Fruit fly (Drosophila melanogaster) whole organism, embryonic: ENCODE results near the gene mRpL55.

Experiments
- Antp ChIP-seq: fragments of 200-800 bp; sonication (Bioruptor generic); optimal IDR thresholded peaks from 3 replicates; lab custom pipeline; 2016; ENCODE audit warnings: missing biosample characterization, missing genetic modification characterization
- BEAF-32 ChIP-seq: fragments of 200-800 bp; sonication (Bioruptor generic); optimal IDR thresholded peaks from 3 replicates; lab custom pipeline; 2017; ENCODE audit warnings: missing biosample characterization, missing genetic modification characterization, mild to moderate bottlenecking, moderate library complexity, missing genetic modification reagents
- CG10431 ChIP-seq: fragments of 200-800 bp; sonication (Bioruptor generic); optimal IDR thresholded peaks from 3 replicates; lab custom pipeline; 2018; ENCODE audit warnings: missing biosample characterization, mild to moderate bottlenecking, missing genetic modification characterization
- CG11093 ChIP-seq: fragments of 200-800 bp; sonication (Bioruptor generic); IDR thresholded peaks from 3 replicates; pipeline ENCODE4 v1.3.6; 2022; ENCODE audit warnings: missing biosample characterization, missing genetic modification characterization
- CG15514 ChIP-seq: fragments of 200-800 bp; sonication (Bioruptor generic); optimal IDR thresholded peaks from 3 replicates; lab custom pipeline; 2017; ENCODE audit warnings: missing biosample characterization, missing genetic modification characterization, mild to moderate bottlenecking, moderate library complexity, missing genetic modification reagents
- CG16813 ChIP-seq: fragments of 200-800 bp; sonication (Bioruptor generic); IDR thresholded peaks from 3 replicates; pipeline ENCODE4 v1.3.6; 2022; ENCODE audit warnings: missing biosample characterization, missing genetic modification characterization; ENCODE audit not compliant: partially characterized antibody
- CG1792 ChIP-seq: fragments of 200-800 bp; sonication (Bioruptor generic); optimal IDR thresholded peaks from 2 replicates; lab custom pipeline; 2016; ENCODE audit warnings: missing biosample characterization, missing genetic modification characterization
- CG1832 ChIP-seq: fragments of 200-800 bp; sonication (Bioruptor generic); optimal IDR thresholded peaks from 2 replicates; lab custom pipeline; 2017; ENCODE audit warnings: missing biosample characterization, mild to moderate bottlenecking, missing genetic modification characterization, inconsistent platforms
- CG2199 ChIP-seq: fragments of 200-800 bp; sonication (Bioruptor generic); IDR thresholded peaks from 3 replicates; pipeline ENCODE4 v1.3.6; 2022; ENCODE audit warnings: missing biosample characterization, missing genetic modification characterization
- CG31365 ChIP-seq: fragments of 200-800 bp; sonication (Bioruptor generic); optimal IDR thresholded peaks from 2 replicates; lab custom pipeline; 2018; ENCODE audit warnings: missing biosample characterization, mild to moderate bottlenecking, missing genetic modification characterization
- CG42726 ChIP-seq: fragments of 200-800 bp; sonication (Bioruptor generic); IDR thresholded peaks from 2 replicates; pipeline ENCODE4 v1.3.6; 2022; ENCODE audit warnings: missing biosample characterization, missing genetic modification characterization; ENCODE audit not compliant: partially characterized antibody
- CG5245 ChIP-seq: fragments of 200-800 bp; sonication (Bioruptor generic); optimal IDR thresholded peaks from 3 replicates; lab custom pipeline; 2016; ENCODE audit warnings: missing biosample characterization, missing genetic modification characterization
- CG7839 ChIP-seq: fragments of 200-800 bp; sonication (Bioruptor generic); optimal IDR thresholded peaks from 3 replicates; lab custom pipeline; 2018; ENCODE audit warnings: missing biosample characterization, mild to moderate bottlenecking, missing genetic modification characterization, moderate library complexity
- CG8765 ChIP-seq: fragments of 200-800 bp; sonication (Bioruptor generic); IDR thresholded peaks from 2 replicates; pipeline ENCODE4 v1.3.6; 2022; ENCODE audit warnings: missing biosample characterization, missing genetic modification characterization
- CHES-1-like ChIP-seq: fragments of 200-800 bp; sonication (Bioruptor generic); optimal IDR thresholded peaks from 2 replicates; lab custom pipeline; 2016; ENCODE audit warnings: missing biosample characterization, missing genetic modification characterization
- Deaf1 ChIP-seq: fragments of 200-800 bp; optimal IDR thresholded peaks from 3 replicates; lab custom pipeline; 2019; ENCODE audit warnings: missing biosample characterization, mild to moderate bottlenecking, missing genetic modification characterization, moderate library complexity
- Dek ChIP-seq: fragments of 200-800 bp; sonication (Bioruptor generic); optimal IDR thresholded peaks from 3 replicates; lab custom pipeline; 2019; ENCODE audit warnings: missing biosample characterization, mild to moderate bottlenecking, missing genetic modification characterization, moderate library complexity
- Dip2 ChIP-seq: fragments of 200-800 bp; sonication (Bioruptor generic); IDR thresholded peaks from 2 replicates; pipeline ENCODE4 v1.3.6; 2022; ENCODE audit warnings: missing biosample characterization, missing genetic modification characterization
- Dref ChIP-seq: fragments of 200-800 bp; sonication (Bioruptor generic); IDR thresholded peaks from 2 replicates; pipeline ENCODE4 v1.3.6; 2022; ENCODE audit warnings: missing biosample characterization, missing genetic modification characterization
- Drgx ChIP-seq: fragments of 200-800 bp; sonication (Bioruptor generic); IDR thresholded peaks from 2 replicates; pipeline ENCODE4 v1.3.6; 2022; ENCODE audit warnings: missing biosample characterization, missing genetic modification characterization
- Eip74EF ChIP-seq, 2 experiments: fragments of 200-800 bp in 1 of 2; fragments of >200 bp in 1 of 2; sonication (Bioruptor generic) in 1 of 2; optimal IDR thresholded peaks; 2 replicates each; lab custom pipeline; 2017 to 2019; ENCODE audit warnings: missing biosample characterization in 2 of 2, missing genetic modification characterization in 2 of 2, mild to moderate bottlenecking in 1 of 2, moderate library complexity in 1 of 2
- Fer1 ChIP-seq: fragments of 200-800 bp; sonication (Bioruptor generic); optimal IDR thresholded peaks from 2 replicates; lab custom pipeline; 2017; ENCODE audit warnings: missing biosample characterization, mild to moderate bottlenecking, missing genetic modification characterization
- Opbp ChIP-seq: fragments of 200-800 bp; sonication (Bioruptor generic); IDR thresholded peaks from 3 replicates; pipeline ENCODE4 v1.3.6; 2022; ENCODE audit warnings: missing biosample characterization, missing genetic modification characterization; ENCODE audit not compliant: partially characterized antibody
- Pdp1 ChIP-seq, 2 experiments: fragments of 200-800 bp; sonication (Bioruptor generic); optimal IDR thresholded peaks; 3 replicates each; lab custom pipeline; 2016; ENCODE audit warnings: missing biosample characterization in 2 of 2, missing genetic modification characterization in 2 of 2, mild to moderate bottlenecking in 1 of 2, moderate library complexity in 1 of 2
- Rfx ChIP-seq: fragments of 200-800 bp; sonication (Bioruptor generic); IDR thresholded peaks from 2 replicates; pipeline ENCODE4 v1.3.6; 2022; ENCODE audit warnings: missing biosample characterization, missing genetic modification characterization
- Scr ChIP-seq: fragments of 200-800 bp; sonication (Bioruptor generic); IDR thresholded peaks from 2 replicates; pipeline ENCODE4 v1.3.6; 2022; ENCODE audit warnings: missing biosample characterization, missing genetic modification characterization; ENCODE audit not compliant: partially characterized antibody
- Vsx1 ChIP-seq: fragments of 200-800 bp; sonication (Bioruptor generic); optimal IDR thresholded peaks from 2 replicates; lab custom pipeline; 2017; ENCODE audit warnings: missing biosample characterization, mild to moderate bottlenecking, missing genetic modification characterization, missing genetic modification reagents
- amos ChIP-seq: fragments of 200-800 bp; sonication (Bioruptor generic); IDR thresholded peaks from 2 replicates; pipeline ENCODE4 v1.3.6; 2022; ENCODE audit warnings: missing biosample characterization, missing genetic modification characterization; ENCODE audit not compliant: partially characterized antibody
- ato ChIP-seq: fragments of 200-800 bp; sonication (Bioruptor generic); IDR thresholded peaks from 2 replicates; pipeline ENCODE4 v1.3.6; 2022; ENCODE audit warnings: missing biosample characterization, missing genetic modification characterization; ENCODE audit not compliant: partially characterized antibody
- cad ChIP-seq: fragments of >200 bp; optimal IDR thresholded peaks from 2 replicates; lab custom pipeline; 2017; ENCODE audit warnings: missing biosample characterization, missing genetic modification characterization
- ci ChIP-seq: fragments of 200-800 bp; sonication (Bioruptor generic); IDR thresholded peaks from 3 replicates; pipeline ENCODE4 v1.3.6; 2022; ENCODE audit warnings: missing biosample characterization, missing genetic modification characterization
- danr ChIP-seq: fragments of 200-800 bp; sonication (Bioruptor generic); IDR thresholded peaks from 2 replicates; pipeline ENCODE4 v1.3.6; 2022; ENCODE audit warnings: missing biosample characterization, missing genetic modification characterization
- dimm ChIP-seq: fragments of 200-800 bp; sonication (Bioruptor generic); IDR thresholded peaks from 2 replicates; pipeline ENCODE4 v1.3.6; 2022; ENCODE audit warnings: missing biosample characterization, missing genetic modification characterization
- ewg ChIP-seq: fragments of 200-800 bp; sonication (Bioruptor generic); optimal IDR thresholded peaks from 3 replicates; lab custom pipeline; 2017; ENCODE audit warnings: mild to moderate bottlenecking, missing biosample characterization, missing genetic modification reagents, missing genetic modification characterization
- gfzf ChIP-seq: fragments of 200-800 bp; sonication (Bioruptor generic); optimal IDR thresholded peaks from 2 replicates; lab custom pipeline; 2016; ENCODE audit warnings: missing biosample characterization, mild to moderate bottlenecking, missing genetic modification characterization, moderate library complexity
- gro ChIP-seq: fragments of 200-800 bp; sonication (Bioruptor generic); optimal IDR thresholded peaks from 2 replicates; lab custom pipeline; 2016; ENCODE audit warnings: missing biosample characterization, missing genetic modification characterization
- insv ChIP-seq, 2 experiments: fragments of 200-800 bp; sonication (Bioruptor generic); optimal IDR thresholded peaks; 3 replicates each; lab custom pipeline; 2016 to 2018; ENCODE audit warnings: missing biosample characterization in 2 of 2, missing genetic modification characterization in 2 of 2
- kni ChIP-seq: fragments of 200-800 bp; sonication (Bioruptor generic); optimal IDR thresholded peaks from 3 replicates; lab custom pipeline; 2017; ENCODE audit warnings: mild to moderate bottlenecking, missing biosample characterization, missing genetic modification reagents, missing genetic modification characterization
- nerfin-1 ChIP-seq: fragments of 200-800 bp; sonication (Bioruptor generic); optimal IDR thresholded peaks from 3 replicates; lab custom pipeline; 2019; ENCODE audit warnings: missing biosample characterization, mild to moderate bottlenecking, missing genetic modification characterization, moderate library complexity
- nerfin-2 ChIP-seq: fragments of 200-800 bp; sonication (Bioruptor generic); IDR thresholded peaks from 2 replicates; pipeline ENCODE4 v1.3.6; 2022; ENCODE audit warnings: missing biosample characterization, missing genetic modification characterization; ENCODE audit not compliant: partially characterized antibody
- p53 ChIP-seq: fragments of 200-800 bp; sonication (Bioruptor generic); optimal IDR thresholded peaks from 2 replicates; lab custom pipeline; 2016; ENCODE audit warnings: missing biosample characterization, missing genetic modification characterization
- row ChIP-seq: fragments of 200-800 bp; sonication (Bioruptor generic); IDR thresholded peaks from 3 replicates; pipeline ENCODE4 v1.3.6; 2022; ENCODE audit warnings: missing biosample characterization, missing genetic modification characterization
- sna ChIP-seq: fragments of 200-800 bp; sonication (Bioruptor generic); IDR thresholded peaks from 2 replicates; pipeline ENCODE4 v1.3.6; 2022; ENCODE audit warnings: missing biosample characterization, missing genetic modification characterization; ENCODE audit not compliant: partially characterized antibody
- twi ChIP-seq: fragments of 200-800 bp; optimal IDR thresholded peaks from 2 replicates; lab custom pipeline; 2019; ENCODE audit warnings: missing biosample characterization, mild to moderate bottlenecking, missing genetic modification characterization, moderate library complexity
- unc-4 ChIP-seq: fragments of 200-800 bp; sonication (Bioruptor generic); IDR thresholded peaks from 2 replicates; pipeline ENCODE4 v1.3.6; 2022; ENCODE audit warnings: missing biosample characterization, missing genetic modification characterization; ENCODE audit not compliant: partially characterized antibody
- usp ChIP-seq: fragments of >200 bp; optimal IDR thresholded peaks from 2 replicates; lab custom pipeline; 2017; ENCODE audit warnings: missing biosample characterization, missing genetic modification characterization
- vvl ChIP-seq: fragments of 200-800 bp; sonication (Bioruptor generic); IDR thresholded peaks from 2 replicates; pipeline ENCODE4 v1.3.6; 2022; ENCODE audit warnings: missing biosample characterization, missing genetic modification characterization
- wek ChIP-seq: fragments of 200-800 bp; sonication (Bioruptor generic); optimal IDR thresholded peaks from 3 replicates; lab custom pipeline; 2018; ENCODE audit warnings: missing biosample characterization, mild to moderate bottlenecking, missing genetic modification characterization, moderate library complexity
- z ChIP-seq: fragments of 200-800 bp; sonication (Bioruptor generic); IDR thresholded peaks from 3 replicates; pipeline ENCODE4 v1.3.6; 2022; ENCODE audit warnings: missing biosample characterization, missing genetic modification characterization

Gene mRpL55

DNA sequence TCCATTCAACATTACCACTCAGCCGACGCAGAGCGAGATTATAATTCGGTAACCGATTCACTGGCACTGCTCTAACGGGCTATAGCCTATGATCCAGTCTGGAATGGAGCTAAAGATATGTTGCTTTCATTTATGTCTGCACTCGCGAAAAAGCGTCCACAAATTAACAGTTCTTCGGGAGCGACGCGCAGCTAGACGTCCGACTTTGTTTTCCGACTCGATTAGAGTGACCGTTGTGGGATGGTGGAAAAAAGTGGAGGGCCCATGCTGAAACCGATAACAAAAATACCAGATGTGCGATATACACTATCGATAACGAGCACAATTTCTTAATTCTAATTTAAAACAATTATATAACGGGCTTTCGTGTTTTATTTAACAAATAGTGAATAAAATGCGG lies 666 bp downstream of the mRpL55 start, which contains the start of gene cdi (continued):
- peak; percentile 72 for TF ChIP-seq CG10431 (GFP tag; lab: Kevin White, UChicago)
- peak; percentile 53 for TF ChIP-seq CG15514 (GFP tag; lab: Kevin White, UChicago)
- TF ChIP-seq z (GFP tag; lab: Robert Waterston, UW): 0 out of 3 replicates have a peak, but pooled peaks have one; percentile 51
- peak; percentile 18; the same call in 1 of the 3 replicates for TF ChIP-seq row
- no peak for TF ChIP-seq Eip74EF (GFP tag; optimal IDR thresholded peaks at IDR 0.05; lab: Kevin White, UChicago)
- TF ChIP-seq vvl (GFP tag; lab: Robert Waterston, UW): peak; percentile 60
- no peak for TF ChIP-seq Fer1 (GFP tag; lab: Kevin White, UChicago)
- TF ChIP-seq CG42726 (GFP tag; lab: Robert Waterston, UW): peak; percentile 62; the same call in 1 of the 2 replicates
- peak; percentile 75 for TF ChIP-seq unc-4 (GFP tag; lab: Robert Waterston, UW)
- no peak for TF ChIP-seq CG1792 (GFP tag; lab: Kevin White, UChicago)
- peak; percentile 74; the same call in 2 of the 3 replicates for TF ChIP-seq ci (GFP tag; lab: Robert Waterston, UW)
- no peak for TF ChIP-seq kni (GFP tag; lab: Kevin White, UChicago)
- peak; percentile 55; the same call in 1 of the 2 replicates for TF ChIP-seq Rfx (GFP tag; lab: Robert Waterston, UW)
- no peak for TF ChIP-seq dimm (GFP tag; lab: Robert Waterston, UW)
- no peak for TF ChIP-seq wek (GFP tag; lab: Kevin White, UChicago)
- TF ChIP-seq amos: peak; percentile 81
- no peak for TF ChIP-seq danr
- 0 out of 3 replicates have a peak, but pooled peaks have one; percentile 18 for TF ChIP-seq CG2199 (GFP tag; lab: Robert Waterston, UW)
- peak; percentile 57; the same call in 1 of the 2 replicates for TF ChIP-seq nerfin-2 (GFP tag; lab: Robert Waterston, UW)
- peak; percentile 86 for TF ChIP-seq Opbp
- TF ChIP-seq usp: no peak
- TF ChIP-seq Dip2: no peak
- TF ChIP-seq CG1832 (GFP tag; lab: Kevin White, UChicago): no peak
- TF ChIP-seq Antp: no peak
- no peak for TF ChIP-seq p53 (GFP tag; lab: Kevin White, UChicago)
- peak; percentile 56 for TF ChIP-seq CHES-1-like (GFP tag; lab: Kevin White, UChicago)
- peak in 1 of 2 experiments; percentile 99 for TF ChIP-seq Pdp1 (GFP tag; optimal IDR thresholded peaks at IDR 0.05; lab: Kevin White, UChicago)
- TF ChIP-seq ewg: no peak
- TF ChIP-seq Dref (GFP tag; lab: Robert Waterston, UW): peak; percentile 84
- peak; percentile 74 for TF ChIP-seq Deaf1 (tag; lab: Kevin White, UChicago)
- no peak for TF ChIP-seq twi (tag; lab: Kevin White, UChicago)
- peak; percentile 67; the same call in 2 of the 3 replicates for TF ChIP-seq CG16813 (GFP tag; lab: Robert Waterston, UW)
- peak; percentile 25 for TF ChIP-seq Dek (tag; lab: Kevin White, UChicago)
- TF ChIP-seq CG8765 (GFP tag; lab: Robert Waterston, UW): peak; percentile 27; the same call in 1 of the 2 replicates
- TF ChIP-seq BEAF-32: peak; percentile 81
- TF ChIP-seq gfzf (GFP tag; lab: Kevin White, UChicago): peak; percentile 75
- no peak for TF ChIP-seq CG7839 (tag; lab: Kevin White, UChicago)
- no peak for TF ChIP-seq Drgx (GFP tag; lab: Robert Waterston, UW)
- TF ChIP-seq Scr (GFP tag; lab: Robert Waterston, UW): peak; percentile 75
- no peak for TF ChIP-seq nerfin-1
- peak; percentile 3 for TF ChIP-seq CG31365 (tag; lab: Kevin White, UChicago)
- TF ChIP-seq gro (GFP tag; lab: Kevin White, UChicago): peak; percentile 61
- TF ChIP-seq ato: peak; percentile 60; the same call in 1 of the 2 replicates
- TF ChIP-seq cad (GFP tag; lab: Kevin White, UChicago): no peak
- peak in 1 of 2 experiments; percentile 22 for TF ChIP-seq insv (GFP tag; optimal IDR thresholded peaks at IDR 0.05; lab: Kevin White, UChicago)
- TF ChIP-seq CG11093 (GFP tag; lab: Robert Waterston, UW): no peak
- peak; percentile 62 for TF ChIP-seq sna (GFP tag; lab: Robert Waterston, UW)
- no peak for TF ChIP-seq CG5245 (GFP tag; lab: Kevin White, UChicago)
- no peak for TF ChIP-seq Vsx1 (GFP tag; lab: Kevin White, UChicago)
